Worm (Caenorhabditis elegans) whole organism, young adult: Measurements from ENCODE around the gene F42E11.3.

Experiments used
- B0261.1 ChIP-seq: sonication (generic microtip); optimal IDR thresholded peaks from 2 replicates; lab custom pipeline; 2016; ENCODE audit warnings: mild to moderate bottlenecking, missing genetic modification characterization, moderate library complexity, missing compliant biosample characterization
- F52B5.7 ChIP-seq: sonication (generic microtip); optimal IDR thresholded peaks from 2 replicates; lab custom pipeline; 2016; ENCODE audit warnings: mild to moderate bottlenecking, missing genetic modification characterization, missing compliant biosample characterization
- K11D2.4 ChIP-seq: fragments of 200-800 bp; sonication (Bioruptor generic); IDR thresholded peaks from 2 replicates; pipeline ENCODE4 v1.3.6; 2022; ENCODE audit warnings: missing genetic modification reagents, missing genetic modification characterization, missing compliant biosample characterization
- Y56A3A.18 ChIP-seq: fragments of 200-800 bp; sonication (Bioruptor generic); IDR thresholded peaks from 2 replicates; pipeline ENCODE4 v1.3.6; 2022; ENCODE audit warnings: missing genetic modification reagents, missing genetic modification characterization, missing compliant biosample characterization
- Y67H2A.10 ChIP-seq: fragments of 200-800 bp; sonication (Bioruptor generic); conservative IDR thresholded peaks from 2 replicates; pipeline ENCODE4 v1.3.6; 2022; ENCODE audit warnings: missing genetic modification reagents, missing genetic modification characterization, missing compliant biosample characterization
- Y79H2A.3 ChIP-seq: fragments of 200-800 bp; sonication (Bioruptor generic); conservative IDR thresholded peaks from 2 replicates; pipeline ENCODE4 v1.3.6; 2022; ENCODE audit warnings: missing genetic modification reagents, missing genetic modification characterization, missing compliant biosample characterization
- Y95B8A.8 ChIP-seq: fragments of 200-800 bp; sonication (Bioruptor generic); IDR thresholded peaks from 2 replicates; pipeline ENCODE4 v1.3.6; 2022; ENCODE audit warnings: missing genetic modification reagents, missing genetic modification characterization, missing compliant biosample characterization
- ZK185.1 ChIP-seq: sonication (generic microtip); optimal IDR thresholded peaks from 2 replicates; lab custom pipeline; 2016; ENCODE audit warnings: mild to moderate bottlenecking, missing genetic modification characterization, missing compliant biosample characterization; ENCODE audit not compliant: poor library complexity, severe bottlenecking
- ccch-3 ChIP-seq: fragments of 200-800 bp; sonication (Bioruptor generic); optimal IDR thresholded peaks from 2 replicates; lab custom pipeline; 2018; ENCODE audit warnings: mild to moderate bottlenecking, missing genetic modification characterization, missing compliant biosample characterization
- cebp-1 ChIP-seq, 2 experiments: fragments of 200-800 bp in 1 of 2; sonication (Bioruptor generic) in 1 of 2; sonication (generic microtip) in 1 of 2; IDR thresholded peaks in 1 of 2; optimal IDR thresholded peaks in 1 of 2; 2 replicates each; pipeline versions ENCODE4 v1.3.6 to Lab custom; 2017 to 2022; ENCODE audit warnings: missing compliant biosample characterization in 2 of 2, missing genetic modification characterization in 2 of 2, mild to moderate bottlenecking in 1 of 2, missing genetic modification reagents in 1 of 2, moderate library complexity in 1 of 2
- ceh-58 ChIP-seq: fragments of 200-800 bp; sonication (Bioruptor generic); IDR thresholded peaks from 2 replicates; pipeline ENCODE4 v1.3.6; 2022; ENCODE audit warnings: missing genetic modification characterization, missing compliant biosample characterization
- ceh-79 ChIP-seq: sonication (generic microtip); optimal IDR thresholded peaks from 2 replicates; lab custom pipeline; 2017; ENCODE audit warnings: mild to moderate bottlenecking, missing genetic modification characterization, missing compliant biosample characterization
- ceh-91 ChIP-seq: fragments of 200-800 bp; sonication (Bioruptor generic); IDR thresholded peaks from 2 replicates; pipeline ENCODE4 v1.3.6; 2022; ENCODE audit warnings: missing genetic modification reagents, missing genetic modification characterization, missing compliant biosample characterization
- dpff-1 ChIP-seq: sonication (generic microtip); optimal IDR thresholded peaks from 2 replicates; lab custom pipeline; 2017; ENCODE audit warnings: mild to moderate bottlenecking, missing genetic modification characterization, missing compliant biosample characterization
- egl-18 ChIP-seq: fragments of 200-800 bp; sonication (Bioruptor generic); IDR thresholded peaks from 2 replicates; pipeline ENCODE4 v1.3.6; 2022; ENCODE audit warnings: missing genetic modification reagents, missing genetic modification characterization, missing compliant biosample characterization
- egl-44 ChIP-seq: fragments of 200-800 bp; sonication (Bioruptor generic); IDR thresholded peaks from 2 replicates; pipeline ENCODE4 v1.3.6; 2022; ENCODE audit warnings: missing genetic modification reagents, missing genetic modification characterization, missing compliant biosample characterization
- ekl-4 ChIP-seq: fragments of 200-800 bp; sonication (Bioruptor generic); IDR thresholded peaks from 2 replicates; pipeline ENCODE4 v1.3.6; 2022; ENCODE audit warnings: missing genetic modification reagents, missing genetic modification characterization, missing compliant biosample characterization
- ets-4 ChIP-seq: fragments of 200-800 bp; sonication (Bioruptor generic); optimal IDR thresholded peaks from 2 replicates; lab custom pipeline; 2018; ENCODE audit warnings: mild to moderate bottlenecking, missing genetic modification characterization, missing compliant biosample characterization
- hlh-26 ChIP-seq: fragments of 200-800 bp; sonication (Bioruptor generic); conservative IDR thresholded peaks from 2 replicates; pipeline ENCODE4 v1.3.6; 2022; ENCODE audit warnings: missing genetic modification reagents, missing genetic modification characterization, missing compliant biosample characterization
- lag-1 ChIP-seq: fragments of 200-800 bp; sonication (Bioruptor generic); IDR thresholded peaks from 2 replicates; pipeline ENCODE4 v1.3.6; 2022; ENCODE audit warnings: missing genetic modification reagents, missing genetic modification characterization, missing compliant biosample characterization
- lin-26 ChIP-seq: fragments of 200-800 bp; sonication (Bioruptor generic); IDR thresholded peaks from 2 replicates; pipeline ENCODE4 v1.3.6; 2022; ENCODE audit warnings: missing genetic modification reagents, missing genetic modification characterization, missing compliant biosample characterization
- lin-40 ChIP-seq: sonication (generic microtip); optimal IDR thresholded peaks from 2 replicates; lab custom pipeline; 2016; ENCODE audit warnings: missing genetic modification characterization, mild to moderate bottlenecking, missing compliant biosample characterization, missing genotype, missing genetic modification reagents
- mcd-1 ChIP-seq: fragments of 200-800 bp; sonication (Bioruptor generic); IDR thresholded peaks from 2 replicates; pipeline ENCODE4 v1.3.6; 2022; ENCODE audit warnings: missing genetic modification reagents, missing genetic modification characterization, missing compliant biosample characterization
- rec-8 ChIP-seq, 2 experiments: sonication (generic microtip); optimal IDR thresholded peaks; 2 replicates each; lab custom pipeline; 2016; ENCODE audit warnings: mild to moderate bottlenecking in 2 of 2, missing genetic modification characterization in 2 of 2, missing genetic modification reagents in 2 of 2, missing genotype in 2 of 2, missing biosample characterization in 1 of 2, missing compliant biosample characterization in 1 of 2, moderate library complexity in 1 of 2
- repo-1 ChIP-seq: sonication (generic microtip); optimal IDR thresholded peaks from 2 replicates; lab custom pipeline; 2017; ENCODE audit warnings: mild to moderate bottlenecking, missing genetic modification characterization, missing compliant biosample characterization
- snpc-1.3 ChIP-seq: sonication (generic microtip); optimal IDR thresholded peaks from 2 replicates; lab custom pipeline; 2017; ENCODE audit warnings: missing genetic modification characterization, mild to moderate bottlenecking, missing compliant biosample characterization, antibody characterized with exemption, moderate library complexity, missing genotype, missing genetic modification reagents; ENCODE audit not compliant: insufficient read depth
- snpc-4 ChIP-seq, 5 experiments: fragments of 150-350 bp in 1 of 5; sonication (generic microtip) in 4 of 5; optimal IDR thresholded peaks; 2 replicates each; lab custom pipeline; 2014 to 2018; ENCODE audit warnings: missing genetic modification characterization in 5 of 5, missing biosample characterization in 3 of 5, antibody characterized with exemption in 2 of 5, mild to moderate bottlenecking in 2 of 5, missing compliant biosample characterization in 2 of 5, missing genotype in 2 of 5, moderate library complexity in 2 of 5, missing genetic modification reagents in 1 of 5
- tbp1 ChIP-seq: fragments of 200-800 bp; sonication (Bioruptor generic); optimal IDR thresholded peaks from 2 replicates; lab custom pipeline; 2018; ENCODE audit warnings: mild to moderate bottlenecking, missing genetic modification characterization, missing compliant biosample characterization
- tlf-1 ChIP-seq: fragments of 200-800 bp; sonication (Bioruptor generic); optimal IDR thresholded peaks from 2 replicates; lab custom pipeline; 2018; ENCODE audit warnings: mild to moderate bottlenecking, missing genetic modification characterization, missing compliant biosample characterization
- zfh-2 ChIP-seq: fragments of 200-800 bp; sonication (Bioruptor generic); conservative IDR thresholded peaks from 2 replicates; pipeline ENCODE4 v1.3.6; 2022; ENCODE audit warnings: missing genetic modification reagents, missing genetic modification characterization, missing compliant biosample characterization
- ztf-18 ChIP-seq: sonication (generic microtip); optimal IDR thresholded peaks from 2 replicates; lab custom pipeline; 2016; ENCODE audit warnings: missing genotype, mild to moderate bottlenecking, missing genetic modification characterization, missing compliant biosample characterization
- ztf-26 ChIP-seq: sonication (generic microtip); optimal IDR thresholded peaks from 2 replicates; lab custom pipeline; 2017; ENCODE audit warnings: missing genetic modification characterization, missing compliant biosample characterization
- ztf-6 ChIP-seq: fragments of 200-800 bp; sonication (Bioruptor generic); IDR thresholded peaks from 2 replicates; pipeline ENCODE4 v1.3.6; 2022; ENCODE audit warnings: missing genetic modification reagents, missing genetic modification characterization, missing compliant biosample characterization

Gene F42E11.3

ce11 chrX:11337095-11337494, 38.3 kb downstream of the F42E11.3 start:
- TF ChIP-seq Y67H2A.10 (GFP tag; lab: Robert Waterston, UW) (no peak), ceh-79 (tag; lab: Kevin White, UChicago) (no peak), tlf-1 (no peak), ztf-18 (tag; lab: Kevin White, UChicago) (no peak), lin-40 (tag; lab: Kevin White, UChicago) (no peak), repo-1 (no peak), tbp1 (GFP tag; lab: Kevin White, UChicago) (no peak), lag-1 (no peak), ets-4 (GFP tag; lab: Kevin White, UChicago) (no peak)

- TF ChIP-seq F52B5.7, result no peak
- no peak for TF ChIP-seq lag-1
- no peak for TF ChIP-seq egl-18 (GFP tag; lab: Robert Waterston, UW)
- no peak for TF ChIP-seq lin-40 (tag; lab: Kevin White, UChicago)
- no peak for TF ChIP-seq hlh-26 (GFP tag; lab: Robert Waterston, UW)
- TF ChIP-seq ekl-4 (GFP tag; lab: Robert Waterston, UW), result no peak
- no peak for TF ChIP-seq zfh-2 (GFP tag; lab: Robert Waterston, UW)
Measured at ce11 chrX:11329424-11329823, 46.0 kb downstream of the F42E11.3 start, which contains the start of gene npr-9. npr-9 (plus strand) TSS chrX:11329724.

- TF ChIP-seq ekl-4 (GFP tag; lab: Robert Waterston, UW), result no peak
- TF ChIP-seq ceh-91, result no peak
- TF ChIP-seq snpc-1.3 (tag; lab: Kevin White, UChicago), result no peak
- no peak for TF ChIP-seq mcd-1 (GFP tag; lab: Robert Waterston, UW)
- TF ChIP-seq ceh-58 (GFP tag; lab: Robert Waterston, UW), result no peak
- TF ChIP-seq K11D2.4 (GFP tag; lab: Robert Waterston, UW), result no peak
- TF ChIP-seq lin-26 (GFP tag; lab: Robert Waterston, UW), result no peak
- TF ChIP-seq snpc-4 (GFP tag; optimal IDR thresholded peaks at IDR 0.05; lab: Kevin White, UChicago), result no peak
- no peak for TF ChIP-seq snpc-4 (tag; optimal IDR thresholded peaks at IDR 0.05; lab: Kevin White, UChicago)
- TF ChIP-seq ztf-26 (tag; lab: Kevin White, UChicago), result no peak
- TF ChIP-seq Y95B8A.8 (GFP tag; lab: Robert Waterston, UW), result no peak
- no peak for TF ChIP-seq dpff-1
- TF ChIP-seq rec-8 (tag; optimal IDR thresholded peaks at IDR 0.05; lab: Kevin White, UChicago), result no peak
- TF ChIP-seq Y79H2A.3 (GFP tag; lab: Robert Waterston, UW), result no peak
- TF ChIP-seq Y56A3A.18 (GFP tag; lab: Robert Waterston, UW), result no peak
- no peak for TF ChIP-seq ZK185.1 (tag; lab: Kevin White, UChicago)
- no peak for TF ChIP-seq ccch-3 (GFP tag; lab: Kevin White, UChicago)
Measured at ce11 chrX:11328710-11329109, 46.7 kb downstream of the F42E11.3 start.

ce11 chrX:11326827-11327226, 48.6 kb downstream of the F42E11.3 start, which contains the start of gene ZK455.5:
ZK455.5 (minus strand) TSS chrX:11326927.
- TF ChIP-seq ztf-6 (GFP tag; lab: Robert Waterston, UW) (no peak), cebp-1 (GFP tag; IDR thresholded peaks at IDR 0.05; lab: Robert Waterston, UW) (no peak), cebp-1 (tag; optimal IDR thresholded peaks at IDR 0.05; lab: Kevin White, UChicago) (no peak), egl-44 (no peak), B0261.1 (tag; lab: Kevin White, UChicago) (no peak)
